Worm (Caenorhabditis elegans) whole organism, L4/young adult: ENCODE data around the gene zig-2.

Experiments
- W03F9.2 ChIP-seq: fragments of 150-350 bp; optimal IDR thresholded peaks from 2 replicates; lab custom pipeline; 2014; ENCODE audit warnings: missing biosample characterization, missing genetic modification characterization
- him-1 ChIP-seq: sonication (generic microtip); optimal IDR thresholded peaks from 2 replicates; lab custom pipeline; 2016; ENCODE audit warnings: missing genotype, missing genetic modification reagents, missing genetic modification characterization, missing compliant biosample characterization

ce11 chrX:12358957-12359356, 17.7 kb upstream of the zig-2 start, which contains the start of gene nspc-14:
- TF ChIP-seq W03F9.2 (no peak), him-1 (tag; lab: Kevin White, UChicago) (no peak)
